Worm (Caenorhabditis elegans) whole organism, L4 larva: ENCODE results near the gene F28H7.2.
A peak's percentile ranks its signal among the peaks of the same experiment; 100 is the strongest.

Experiments
- F44E2.7 ChIP-seq: fragments of 200-800 bp; sonication (Bioruptor generic); IDR thresholded peaks from 2 replicates; pipeline ENCODE4 v2.1.2; 2022; ENCODE audit warnings: missing genetic modification characterization, missing compliant biosample characterization
- F49E8.2 ChIP-seq: sonication (generic microtip); optimal IDR thresholded peaks from 2 replicates; lab custom pipeline; 2016; ENCODE audit warnings: missing compliant biosample characterization, mild to moderate bottlenecking, missing genetic modification characterization, borderline replicate concordance
- Y48G9A.11 ChIP-seq: fragments of 200-800 bp; sonication (Bioruptor generic); IDR thresholded peaks from 2 replicates; pipeline ENCODE4 v1.3.6; 2022; ENCODE audit warnings: missing genetic modification reagents, missing genetic modification characterization, missing compliant biosample characterization
- ZK546.5 ChIP-seq, 2 experiments: sonication (generic microtip); optimal IDR thresholded peaks; 2 replicates each; lab custom pipeline; 2017; ENCODE audit warnings: missing biosample characterization in 2 of 2, missing genetic modification characterization in 2 of 2
- arid-1 ChIP-seq: fragments of 200-800 bp; sonication (Bioruptor generic); conservative IDR thresholded peaks from 2 replicates; pipeline ENCODE4 v1.3.6; 2022; ENCODE audit warnings: missing genetic modification reagents, missing genetic modification characterization, missing compliant biosample characterization
- attf-4 ChIP-seq: sonication (generic microtip); optimal IDR thresholded peaks from 3 replicates; lab custom pipeline; 2017; ENCODE audit warnings: missing biosample characterization, missing genetic modification characterization
- ceh-82 ChIP-seq: sonication (generic microtip); optimal IDR thresholded peaks from 2 replicates; lab custom pipeline; 2017; ENCODE audit warnings: missing biosample characterization, missing genetic modification characterization
- ces-1 ChIP-seq: fragments of 150-350 bp; sonication (generic microtip); optimal IDR thresholded peaks from 4 replicates; lab custom pipeline; 2014; ENCODE audit warnings: missing biosample characterization, missing genetic modification reagents, missing genetic modification characterization
- ctbp-1 ChIP-seq: fragments of 200-800 bp; sonication (Bioruptor generic); IDR thresholded peaks from 2 replicates; pipeline ENCODE4 v1.3.6; 2022; ENCODE audit warnings: missing genetic modification reagents, missing genetic modification characterization, missing compliant biosample characterization
- daf-12 ChIP-seq: fragments of 150-350 bp; optimal IDR thresholded peaks from 2 replicates; lab custom pipeline; 2014; ENCODE audit warnings: missing biosample characterization, missing genetic modification reagents, missing genetic modification characterization
- daf-16 ChIP-seq, 3 experiments: sonication (generic microtip); optimal IDR thresholded peaks; 2 replicates each; lab custom pipeline; 2016 to 2017; ENCODE audit warnings: missing genetic modification characterization in 3 of 3, missing genetic modification reagents in 3 of 3, mild to moderate bottlenecking in 2 of 3, missing compliant biosample characterization in 2 of 3, missing biosample characterization in 1 of 3, moderate library complexity in 1 of 3
- dmd-6 ChIP-seq: fragments of 200-800 bp; sonication (Bioruptor generic); IDR thresholded peaks from 2 replicates; pipeline ENCODE4 v1.3.6; 2022; ENCODE audit warnings: missing genetic modification reagents, missing genetic modification characterization, missing compliant biosample characterization
- dpl-1 ChIP-seq: fragments of 150-350 bp; optimal IDR thresholded peaks from 2 replicates; lab custom pipeline; 2014; ENCODE audit warnings: missing biosample characterization, missing genetic modification reagents, missing genetic modification characterization
- fkh-10 ChIP-seq: fragments of 150-350 bp; optimal IDR thresholded peaks from 2 replicates; lab custom pipeline; 2014; ENCODE audit warnings: missing biosample characterization, missing genetic modification reagents, missing genetic modification characterization
- gei-8 ChIP-seq: fragments of 200-800 bp; sonication (Bioruptor generic); optimal IDR thresholded peaks from 2 replicates; lab custom pipeline; 2018; ENCODE audit warnings: mild to moderate bottlenecking, missing genetic modification characterization, missing compliant biosample characterization
- hif-1 ChIP-seq, 2 experiments: sonication (generic microtip); optimal IDR thresholded peaks; 2 replicates each; lab custom pipeline; 2016 to 2017; ENCODE audit warnings: missing compliant biosample characterization in 2 of 2, missing genetic modification characterization in 2 of 2, missing genetic modification reagents in 2 of 2, missing genotype in 2 of 2, mild to moderate bottlenecking in 1 of 2
- hlh-11 ChIP-seq: fragments of 200-800 bp; sonication (Bioruptor generic); optimal IDR thresholded peaks from 2 replicates; lab custom pipeline; 2018; ENCODE audit warnings: mild to moderate bottlenecking, missing genetic modification characterization, missing compliant biosample characterization
- hlh-30 ChIP-seq: sonication (generic microtip); optimal IDR thresholded peaks from 2 replicates; lab custom pipeline; 2017; ENCODE audit warnings: antibody characterized with exemption, mild to moderate bottlenecking, missing genetic modification characterization, missing compliant biosample characterization; ENCODE audit not compliant: insufficient read depth
- lin-39 ChIP-seq: fragments of 150-350 bp; optimal IDR thresholded peaks from 2 replicates; lab custom pipeline; 2014; ENCODE audit warnings: missing biosample characterization, missing genetic modification reagents, missing genetic modification characterization
- lsy-2 ChIP-seq, 2 experiments: fragments of 150-350 bp in 1 of 2; sonication (generic microtip) in 1 of 2; optimal IDR thresholded peaks; 2 replicates each; lab custom pipeline; 2014 to 2017; ENCODE audit warnings: missing biosample characterization in 2 of 2, missing genetic modification characterization in 2 of 2
- madf-5 ChIP-seq, 2 experiments: fragments of 200-800 bp; sonication (Bioruptor generic); IDR thresholded peaks; 2 replicates each; pipeline ENCODE4 v1.3.6; 2022; ENCODE audit warnings: missing compliant biosample characterization in 2 of 2, missing genetic modification characterization in 2 of 2
- mdl-1 ChIP-seq, 2 experiments: fragments of 150-350 bp in 1 of 2; sonication (generic microtip) in 1 of 2; optimal IDR thresholded peaks; 2 replicates each; lab custom pipeline; 2014 to 2017; ENCODE audit warnings: missing biosample characterization in 2 of 2, missing genetic modification characterization in 2 of 2
- mes-2 ChIP-seq: sonication (generic microtip); optimal IDR thresholded peaks from 2 replicates; lab custom pipeline; 2016; ENCODE audit warnings: missing genotype, mild to moderate bottlenecking, missing genetic modification characterization, missing compliant biosample characterization; ENCODE audit not compliant: poor library complexity, severe bottlenecking
- mxl-2 ChIP-seq: fragments of 200-800 bp; sonication (Bioruptor generic); conservative IDR thresholded peaks from 2 replicates; pipeline ENCODE4 v1.3.6; 2022; ENCODE audit warnings: missing genetic modification reagents, missing genetic modification characterization, missing compliant biosample characterization
- nhr-11 ChIP-seq: fragments of 150-350 bp; optimal IDR thresholded peaks from 2 replicates; lab custom pipeline; 2014; ENCODE audit warnings: missing biosample characterization, missing genetic modification characterization
- nhr-111 ChIP-seq: fragments of 200-800 bp; sonication (Bioruptor generic); optimal IDR thresholded peaks from 2 replicates; lab custom pipeline; 2018; ENCODE audit warnings: mild to moderate bottlenecking, missing genetic modification characterization, missing compliant biosample characterization
- nhr-25 ChIP-seq: sonication (generic microtip); optimal IDR thresholded peaks from 2 replicates; lab custom pipeline; 2017; ENCODE audit warnings: missing genetic modification characterization, mild to moderate bottlenecking, missing compliant biosample characterization, antibody characterized with exemption, moderate library complexity, borderline replicate concordance; ENCODE audit not compliant: insufficient read depth
- nhr-28 ChIP-seq: fragments of 150-350 bp; optimal IDR thresholded peaks from 2 replicates; lab custom pipeline; 2014; ENCODE audit warnings: missing biosample characterization, missing genetic modification characterization
- nhr-42 ChIP-seq: fragments of 200-800 bp; sonication (Bioruptor generic); IDR thresholded peaks from 2 replicates; pipeline ENCODE4 v1.3.6; 2022; ENCODE audit warnings: missing genetic modification characterization, missing compliant biosample characterization
- nhr-48 ChIP-seq: sonication (generic microtip); optimal IDR thresholded peaks from 2 replicates; lab custom pipeline; 2016; ENCODE audit warnings: mild to moderate bottlenecking, missing genetic modification characterization, missing compliant biosample characterization
- nhr-77 ChIP-seq: fragments of 150-350 bp; optimal IDR thresholded peaks from 2 replicates; lab custom pipeline; 2014; ENCODE audit warnings: missing biosample characterization, missing genetic modification characterization
- rbr-2 ChIP-seq: sonication (generic microtip); optimal IDR thresholded peaks from 2 replicates; lab custom pipeline; 2016; ENCODE audit warnings: missing genotype, missing genetic modification characterization, missing compliant biosample characterization
- skn-1 ChIP-seq: fragments of 150-350 bp; optimal IDR thresholded peaks from 2 replicates; lab custom pipeline; 2014; ENCODE audit warnings: missing biosample characterization, missing genetic modification characterization
- snpc-1.2 ChIP-seq: fragments of 200-800 bp; sonication (Bioruptor generic); IDR thresholded peaks from 2 replicates; pipeline ENCODE4 v1.3.6; 2022; ENCODE audit warnings: missing genetic modification reagents, missing genetic modification characterization, missing compliant biosample characterization
- spr-1 ChIP-seq: sonication (generic microtip); optimal IDR thresholded peaks from 2 replicates; lab custom pipeline; 2016; ENCODE audit warnings: mild to moderate bottlenecking, missing genetic modification characterization, missing compliant biosample characterization
- unc-62 ChIP-seq, 3 experiments: fragments of 150-350 bp in 1 of 3; sonication (generic microtip); optimal IDR thresholded peaks in 2 of 3; peaks in 1 of 3; 1 replicate in 1 of 3; 2 replicates in 2 of 3; lab custom pipeline; 2014 to 2017; ENCODE audit warnings: missing biosample characterization in 3 of 3, missing genetic modification characterization in 3 of 3, missing genetic modification reagents in 3 of 3, missing genotype in 1 of 3
- vab-7 ChIP-seq: fragments of 200-800 bp; sonication (Bioruptor generic); IDR thresholded peaks from 2 replicates; pipeline ENCODE4 v1.3.6; 2022; ENCODE audit warnings: missing genetic modification reagents, missing genetic modification characterization, missing compliant biosample characterization
- zfp-2 ChIP-seq: sonication (generic microtip); optimal IDR thresholded peaks from 2 replicates; lab custom pipeline; 2016; ENCODE audit warnings: mild to moderate bottlenecking, missing genetic modification characterization, missing compliant biosample characterization
- zfp-3 ChIP-seq: fragments of 200-800 bp; sonication (Bioruptor generic); conservative IDR thresholded peaks from 2 replicates; pipeline ENCODE4 v1.3.6; 2022; ENCODE audit warnings: missing genetic modification reagents, missing genetic modification characterization, missing compliant biosample characterization
- zip-11 ChIP-seq: fragments of 200-800 bp; sonication (Bioruptor generic); IDR thresholded peaks from 2 replicates; pipeline ENCODE4 v1.3.6; 2022; ENCODE audit warnings: missing genetic modification characterization, missing compliant biosample characterization
- ztf-7 ChIP-seq: fragments of 150-350 bp; optimal IDR thresholded peaks from 2 replicates; lab custom pipeline; 2014; ENCODE audit warnings: missing biosample characterization, missing genetic modification characterization

Gene F28H7.2

DNA sequence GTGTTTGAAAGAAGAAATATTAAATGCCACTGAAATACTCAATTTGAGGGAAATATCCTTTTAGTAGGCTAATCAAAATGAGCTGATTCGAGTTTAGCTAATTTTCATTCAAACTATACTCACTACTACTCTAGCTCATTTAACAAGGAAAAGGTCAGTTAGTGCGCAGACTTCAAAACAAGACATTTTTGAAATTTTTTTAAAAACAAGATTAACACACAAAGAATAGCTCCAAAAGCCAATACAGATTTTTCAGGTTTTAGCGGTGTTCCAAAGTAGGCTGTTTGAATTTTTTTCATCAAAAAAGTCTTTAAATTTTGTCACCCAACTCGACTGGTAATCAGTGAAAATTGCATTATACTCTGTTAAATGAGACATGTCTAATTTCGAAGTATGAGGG, 13.1 kb downstream of the F28H7.2 start:
- no peak for TF ChIP-seq dpl-1 (GFP tag; lab: Kevin White, UChicago)
- no peak for TF ChIP-seq nhr-77
- TF ChIP-seq mdl-1 (tag; optimal IDR thresholded peaks at IDR 0.05; lab: Kevin White, UChicago): no peak
- TF ChIP-seq snpc-1.2 (GFP tag; lab: Robert Waterston, UW): no peak
- no peak for TF ChIP-seq F49E8.2 (tag; lab: Kevin White, UChicago)
- no peak for TF ChIP-seq ztf-7 (tag; lab: Kevin White, UChicago)
- TF ChIP-seq unc-62 (GFP tag; optimal IDR thresholded peaks at IDR 0.05 in 1 of 2; lab: Kevin White, UChicago): peak in 1 of 2 experiments; percentile 94
- TF ChIP-seq unc-62 (tag; optimal IDR thresholded peaks at IDR 0.05; lab: Kevin White, UChicago): no peak
- TF ChIP-seq hlh-11 (tag; lab: Kevin White, UChicago): no peak
- TF ChIP-seq hif-1 (tag; optimal IDR thresholded peaks at IDR 0.05; lab: Kevin White, UChicago): no peak
- no peak for TF ChIP-seq madf-5 (GFP tag; IDR thresholded peaks at IDR 0.05; lab: Robert Waterston, UW)
- peak; percentile 31 for TF ChIP-seq nhr-25 (tag; lab: Kevin White, UChicago)

ce11 chrV:10762695-10763094, 15.0 kb downstream of the F28H7.2 start, which contains the start of gene sre-6:
sre-6 (minus strand) TSS chrV:10762795.
- TF ChIP-seq dpl-1 (GFP tag; lab: Kevin White, UChicago): no peak
- no peak for TF ChIP-seq zip-11
- TF ChIP-seq gei-8 (GFP tag; lab: Kevin White, UChicago): no peak
- TF ChIP-seq F44E2.7 (GFP tag; lab: Robert Waterston, UW): no peak
- TF ChIP-seq dmd-6 (GFP tag; lab: Robert Waterston, UW): no peak
- no peak for TF ChIP-seq vab-7 (GFP tag; lab: Robert Waterston, UW)

DNA sequence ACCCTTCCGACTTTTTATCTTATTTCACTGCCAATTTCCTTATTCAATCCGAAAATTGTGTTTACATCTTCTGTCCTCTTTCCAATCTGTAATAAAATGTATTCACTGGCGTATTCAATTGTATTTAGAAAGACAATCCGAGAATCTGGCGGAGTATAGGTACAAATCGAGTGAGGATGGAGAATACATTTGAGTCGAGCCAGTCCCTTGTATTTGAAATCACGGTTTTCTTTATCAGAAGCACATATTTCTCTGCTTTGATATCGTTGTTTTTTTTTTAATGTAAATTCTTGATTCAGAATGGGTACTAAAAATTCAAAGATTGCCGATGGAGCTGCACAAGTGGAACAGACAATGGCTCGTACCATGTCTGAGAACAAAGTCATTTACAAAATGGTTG, 16.4 kb downstream of the F28H7.2 start, which contains the start of gene ocr-1:
TSS of gene ocr-1 (plus strand) at position 301 of the 400 bp plus-strand sequence.
- TF ChIP-seq nhr-11 (tag; lab: Kevin White, UChicago) (no peak), lin-39 (tag; lab: Kevin White, UChicago) (no peak), ztf-7 (tag; lab: Kevin White, UChicago) (no peak), F44E2.7 (GFP tag; lab: Robert Waterston, UW) (no peak), nhr-28 (tag; lab: Kevin White, UChicago) (no peak), daf-16 (GFP tag; optimal IDR thresholded peaks at IDR 0.05; lab: Kevin White, UChicago) (no peak), daf-16 (tag; optimal IDR thresholded peaks at IDR 0.05; lab: Kevin White, UChicago) (no peak), vab-7 (GFP tag; lab: Robert Waterston, UW) (no peak), rbr-2 (tag; lab: Kevin White, UChicago) (no peak), ZK546.5 (tag; optimal IDR thresholded peaks at IDR 0.05; lab: Kevin White, UChicago) (no peak), zfp-3 (no peak), lsy-2 (tag; optimal IDR thresholded peaks at IDR 0.05; lab: Kevin White, UChicago) (no peak), Y48G9A.11 (GFP tag; lab: Robert Waterston, UW) (no peak), ctbp-1 (GFP tag; lab: Robert Waterston, UW) (no peak)

DNA sequence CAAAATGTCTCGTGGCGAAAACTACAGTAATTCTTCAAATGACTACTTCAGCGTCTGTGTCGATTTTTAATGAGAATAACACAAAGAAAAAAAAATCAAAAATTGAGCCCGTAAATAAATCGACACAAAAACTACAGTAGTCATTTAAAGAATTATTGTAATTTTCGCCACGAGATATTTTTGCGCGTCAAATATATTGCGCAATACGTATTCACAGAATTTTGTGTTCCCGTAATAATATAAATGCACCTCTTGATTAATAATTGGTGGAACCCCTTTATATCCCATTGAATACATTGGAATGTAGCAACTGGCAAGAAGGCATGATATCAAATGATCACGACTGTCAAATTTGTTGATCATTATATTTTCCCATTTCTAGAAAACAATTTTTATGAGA, 21.2 kb downstream of the F28H7.2 start:
- TF ChIP-seq unc-62 (GFP tag; optimal IDR thresholded peaks at IDR 0.05 in 1 of 2; lab: Kevin White, UChicago) (peak in 1 of 2 experiments; percentile 44), unc-62 (tag; optimal IDR thresholded peaks at IDR 0.05; lab: Kevin White, UChicago) (no peak), nhr-42 (GFP tag; lab: Robert Waterston, UW) (no peak)

DNA sequence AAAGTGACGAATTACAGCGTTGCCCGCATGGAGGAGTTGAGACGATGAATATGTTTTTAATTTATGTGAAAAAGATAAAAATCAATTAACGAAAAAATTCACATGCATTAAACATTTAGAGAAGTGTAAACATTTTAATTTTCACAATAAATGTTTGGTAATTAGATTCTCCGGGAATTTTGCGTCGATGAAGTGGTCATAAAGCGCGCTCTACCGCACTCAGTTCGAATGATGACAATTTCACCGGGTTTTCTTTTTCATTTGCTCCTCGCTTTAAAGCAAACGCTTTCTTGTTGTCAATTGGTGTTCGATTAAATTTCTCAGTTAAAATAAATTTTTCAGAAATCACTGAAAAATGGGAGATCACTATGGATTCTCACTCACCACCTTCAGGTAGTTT, 22.3 kb downstream of the F28H7.2 start, which contains the start of the genes D1054.1 and pas-2:
TSS of gene D1054.1 (minus strand) at position 192 of the 400 bp plus-strand sequence.
TSS of gene pas-2 (plus strand) at position 343 of the 400 bp plus-strand sequence.
- TF ChIP-seq daf-12 (tag; lab: Kevin White, UChicago): no peak
- no peak for TF ChIP-seq nhr-111 (GFP tag; lab: Kevin White, UChicago)
- no peak for TF ChIP-seq arid-1
- no peak for TF ChIP-seq dmd-6 (GFP tag; lab: Robert Waterston, UW)
- TF ChIP-seq mes-2 (tag; lab: Kevin White, UChicago): no peak
- TF ChIP-seq F44E2.7 (GFP tag; lab: Robert Waterston, UW): no peak
- TF ChIP-seq madf-5 (GFP tag; IDR thresholded peaks at IDR 0.05; lab: Robert Waterston, UW): no peak
- TF ChIP-seq mxl-2 (GFP tag; lab: Robert Waterston, UW): no peak
- TF ChIP-seq ces-1 (GFP tag; lab: Kevin White, UChicago): peak; percentile 25
- no peak for TF ChIP-seq zfp-2
- no peak for TF ChIP-seq rbr-2 (tag; lab: Kevin White, UChicago)
- no peak for TF ChIP-seq attf-4 (tag; lab: Kevin White, UChicago)
- TF ChIP-seq fkh-10: no peak
- no peak for TF ChIP-seq hlh-30 (tag; lab: Kevin White, UChicago)
- no peak for TF ChIP-seq spr-1 (tag; lab: Kevin White, UChicago)
- TF ChIP-seq ceh-82 (tag; lab: Kevin White, UChicago): no peak
- no peak for TF ChIP-seq skn-1 (tag; lab: Kevin White, UChicago)
- TF ChIP-seq nhr-48 (tag; lab: Kevin White, UChicago): no peak
